Fruit fly (Drosophila melanogaster) whole organism: ENCODE measurements around the gene GABA-B-R2.

Experiments
- CG8478 ChIP-seq: fragments of >200 bp; optimal IDR thresholded peaks from 2 replicates; lab custom pipeline; 2018; ENCODE audit warnings: inconsistent platforms
- Dll ChIP-seq: fragments of >200 bp; optimal IDR thresholded peaks from 2 replicates; lab custom pipeline; 2017
- EcR ChIP-seq, 2 experiments: fragments of >200 bp; optimal IDR thresholded peaks; 2 replicates each; lab custom pipeline; 2017; ENCODE audit warnings: missing biosample characterization in 2 of 2, missing genetic modification characterization in 2 of 2, missing genetic modification reagents in 2 of 2
- psq ChIP-seq: fragments of >200 bp; optimal IDR thresholded peaks from 2 replicates; lab custom pipeline; 2017
- usp ChIP-seq: fragments of >200 bp; optimal IDR thresholded peaks from 2 replicates; lab custom pipeline; 2017; ENCODE audit warnings: missing biosample characterization, missing genetic modification characterization, mixed read lengths

DNA sequence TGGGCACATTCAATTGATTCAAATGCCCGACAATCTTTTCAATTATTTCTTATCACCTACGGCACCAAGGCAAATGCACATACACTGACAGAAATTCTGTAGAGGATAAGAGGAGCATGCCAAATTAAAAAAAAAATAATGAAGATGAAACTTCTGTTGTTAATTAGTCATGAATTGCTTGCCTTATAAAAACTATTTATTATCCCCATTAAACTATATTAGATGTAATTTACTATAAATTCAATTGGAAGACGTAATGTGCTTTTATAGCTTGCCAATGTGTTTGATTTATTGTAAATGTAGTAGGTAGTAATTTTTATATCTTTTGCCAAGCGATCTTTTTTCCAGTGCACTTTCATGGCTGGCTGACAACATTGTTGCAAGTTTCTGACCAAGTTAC lies 44.0 kb downstream of the GABA-B-R2 start:
- TF ChIP-seq EcR (GFP tag; optimal IDR thresholded peaks at IDR 0.05; lab: Kevin White, UChicago) (no peak), CG8478 (lab: Kevin White, UChicago) (no peak), usp (GFP tag; lab: Kevin White, UChicago) (no peak), psq (lab: Kevin White, UChicago) (no peak), Dll (lab: Kevin White, UChicago) (no peak)
